Worm (Caenorhabditis elegans): ENCODE results near the gene F35E8.9.

- TF ChIP-seq ets-4 (GFP tag; optimal IDR thresholded peaks at IDR 0.05): no peak
- no peak for TF ChIP-seq rec-8 (tag; optimal IDR thresholded peaks at IDR 0.05)
- TF ChIP-seq snpc-4 (GFP tag; optimal IDR thresholded peaks at IDR 0.05): no peak
- no peak for TF ChIP-seq snpc-4 (tag; optimal IDR thresholded peaks at IDR 0.05)
- TF ChIP-seq dpl-1 (GFP tag; optimal IDR thresholded peaks at IDR 0.05): no peak
- no peak for TF ChIP-seq attf-5 (GFP tag; optimal IDR thresholded peaks at IDR 0.05)
- no peak for TF ChIP-seq hsf-1 (GFP tag; IDR thresholded peaks at IDR 0.05)
Observed at ce11 chrV:15880033-15880432, 37.3 kb downstream of the F35E8.9 start.

Data from whole organism, young adult.